Worm (Caenorhabditis elegans) whole organism, L1 larva: ENCODE measurements around the gene F19F10.3.

Experiments used
- C04F5.9 ChIP-seq: sonication (generic microtip); optimal IDR thresholded peaks from 2 replicates; lab custom pipeline; 2016; ENCODE audit warnings: missing genetic modification characterization, missing compliant biosample characterization
- aly-2 ChIP-seq: fragments of 150-350 bp; optimal IDR thresholded peaks from 2 replicates; lab custom pipeline; 2014; ENCODE audit warnings: missing biosample characterization, missing genetic modification characterization
- ceh-88 ChIP-seq: fragments of 200-800 bp; sonication (Bioruptor generic); IDR thresholded peaks from 2 replicates; pipeline ENCODE4 v1.3.6; 2022; ENCODE audit warnings: missing genetic modification characterization, missing compliant biosample characterization
- dsc-1 ChIP-seq: sonication (generic microtip); optimal IDR thresholded peaks from 2 replicates; lab custom pipeline; 2016; ENCODE audit warnings: mild to moderate bottlenecking, missing genetic modification characterization, missing compliant biosample characterization
- efl-1 ChIP-seq, 4 experiments: fragments of 150-350 bp; optimal IDR thresholded peaks in 3 of 4; peaks in 1 of 4; 1 replicate in 1 of 4; 2 replicates in 3 of 4; lab custom pipeline; 2014; ENCODE audit warnings: missing biosample characterization in 2 of 4, missing genetic modification characterization in 2 of 4, missing genetic modification reagents in 2 of 4
- elt-3 ChIP-seq, 6 experiments: fragments of 150-350 bp in 1 of 6; sonication (generic microtip); optimal IDR thresholded peaks; 2 replicates each; lab custom pipeline; 2017 to 2018; ENCODE audit warnings: missing biosample characterization in 6 of 6, missing genetic modification characterization in 6 of 6, inconsistent platforms in 1 of 6
- fkh-10 ChIP-seq: sonication (generic microtip); optimal IDR thresholded peaks from 2 replicates; lab custom pipeline; 2017; ENCODE audit warnings: missing biosample characterization, missing genetic modification reagents, missing genetic modification characterization
- fkh-4 ChIP-seq: sonication (generic microtip); optimal IDR thresholded peaks from 2 replicates; lab custom pipeline; 2016; ENCODE audit warnings: missing compliant biosample characterization, missing genetic modification characterization, borderline replicate concordance
- grh-1 ChIP-seq: fragments of 200-800 bp; sonication (Bioruptor generic); IDR thresholded peaks from 2 replicates; pipeline ENCODE4 v1.3.6; 2022; ENCODE audit warnings: missing genetic modification reagents, missing genetic modification characterization, missing compliant biosample characterization
- hlh-4 ChIP-seq: sonication (generic microtip); optimal IDR thresholded peaks from 2 replicates; lab custom pipeline; 2016; ENCODE audit warnings: mild to moderate bottlenecking, missing genetic modification characterization, missing compliant biosample characterization
- irx-1 ChIP-seq: sonication (generic microtip); optimal IDR thresholded peaks from 2 replicates; lab custom pipeline; 2016; ENCODE audit warnings: missing genetic modification characterization, missing compliant biosample characterization
- lin-13 ChIP-seq: fragments of 150-350 bp; optimal IDR thresholded peaks from 2 replicates; lab custom pipeline; 2014; ENCODE audit warnings: missing biosample characterization, missing genetic modification reagents, missing genetic modification characterization
- lin-14 ChIP-seq: fragments of 200-800 bp; sonication (Bioruptor generic); optimal IDR thresholded peaks from 2 replicates; lab custom pipeline; 2018; ENCODE audit warnings: mild to moderate bottlenecking, missing genetic modification characterization, moderate library complexity, missing compliant biosample characterization
- lin-35 ChIP-seq, 2 experiments: fragments of 150-350 bp; optimal IDR thresholded peaks; 2 replicates each; lab custom pipeline; 2014; ENCODE audit warnings: missing biosample characterization in 2 of 2, missing genetic modification characterization in 2 of 2, missing genetic modification reagents in 2 of 2
- lin-39 ChIP-seq: fragments of 150-350 bp; optimal IDR thresholded peaks from 2 replicates; lab custom pipeline; 2014; ENCODE audit warnings: missing biosample characterization, missing genetic modification reagents, missing genetic modification characterization
- mab-9 ChIP-seq: fragments of 200-800 bp; sonication (Bioruptor generic); IDR thresholded peaks from 2 replicates; pipeline ENCODE4 v1.3.6; 2022; ENCODE audit warnings: missing genetic modification reagents, missing genetic modification characterization, missing compliant biosample characterization
- mef-2 ChIP-seq: fragments of 150-350 bp; optimal IDR thresholded peaks from 2 replicates; lab custom pipeline; 2014; ENCODE audit warnings: missing biosample characterization, missing genetic modification characterization
- nhr-19 ChIP-seq: fragments of 200-800 bp; sonication (Bioruptor generic); conservative IDR thresholded peaks from 2 replicates; pipeline ENCODE4 v1.3.6; 2022; ENCODE audit warnings: missing genetic modification characterization, missing compliant biosample characterization
- nhr-20 ChIP-seq: sonication (generic microtip); optimal IDR thresholded peaks from 2 replicates; lab custom pipeline; 2016; ENCODE audit warnings: mild to moderate bottlenecking, missing genetic modification characterization, missing compliant biosample characterization
- nhr-28 ChIP-seq: fragments of 150-350 bp; optimal IDR thresholded peaks from 2 replicates; lab custom pipeline; 2014; ENCODE audit warnings: missing biosample characterization, missing genetic modification characterization
- nhr-71 ChIP-seq: sonication (generic microtip); optimal IDR thresholded peaks from 2 replicates; lab custom pipeline; 2016; ENCODE audit warnings: mild to moderate bottlenecking, missing genetic modification characterization, moderate library complexity, missing compliant biosample characterization
- nhr-77 ChIP-seq: fragments of 150-350 bp; optimal IDR thresholded peaks from 2 replicates; lab custom pipeline; 2014; ENCODE audit warnings: missing biosample characterization, missing genetic modification characterization
- nhr-85 ChIP-seq: sonication (generic microtip); peaks from one replicate; lab custom pipeline; 2016; ENCODE audit warnings: missing genetic modification characterization, inconsistent platforms, missing compliant biosample characterization
- nhr-90 ChIP-seq: sonication (generic microtip); optimal IDR thresholded peaks from 2 replicates; lab custom pipeline; 2016; ENCODE audit warnings: mild to moderate bottlenecking, missing genetic modification characterization, missing compliant biosample characterization; ENCODE audit not compliant: poor library complexity
- pag-3 ChIP-seq: sonication (generic microtip); optimal IDR thresholded peaks from 2 replicates; lab custom pipeline; 2017; ENCODE audit warnings: missing genetic modification characterization, mild to moderate bottlenecking, missing compliant biosample characterization, antibody characterized with exemption, borderline replicate concordance; ENCODE audit not compliant: insufficient read depth
- pax-3 ChIP-seq: fragments of 200-800 bp; sonication (Bioruptor generic); optimal IDR thresholded peaks from 2 replicates; lab custom pipeline; 2018; ENCODE audit warnings: mild to moderate bottlenecking, missing genetic modification characterization, moderate library complexity, missing compliant biosample characterization
- sox-4 ChIP-seq: sonication (generic microtip); optimal IDR thresholded peaks from 2 replicates; lab custom pipeline; 2016; ENCODE audit warnings: missing genetic modification characterization, missing compliant biosample characterization
- sup-37 ChIP-seq: fragments of 200-800 bp; sonication (Bioruptor generic); optimal IDR thresholded peaks from 2 replicates; lab custom pipeline; 2018; ENCODE audit warnings: mild to moderate bottlenecking, missing genetic modification characterization, missing compliant biosample characterization
- tbx-2 ChIP-seq: sonication (generic microtip); optimal IDR thresholded peaks from 2 replicates; lab custom pipeline; 2016; ENCODE audit warnings: missing genetic modification characterization, missing compliant biosample characterization
- tlp-1 ChIP-seq: fragments of 150-350 bp; optimal IDR thresholded peaks from 2 replicates; lab custom pipeline; 2014; ENCODE audit warnings: missing biosample characterization, missing genetic modification characterization
- unc-130 ChIP-seq: fragments of 150-350 bp; optimal IDR thresholded peaks from 2 replicates; lab custom pipeline; 2017; ENCODE audit warnings: missing biosample characterization, missing genetic modification characterization, inconsistent platforms
- unc-30 ChIP-seq: sonication (generic microtip); optimal IDR thresholded peaks from 2 replicates; lab custom pipeline; 2017; ENCODE audit warnings: missing biosample characterization, missing genetic modification characterization
- unc-62 ChIP-seq: fragments of 150-350 bp; optimal IDR thresholded peaks from 2 replicates; lab custom pipeline; 2014; ENCODE audit warnings: missing biosample characterization, missing genetic modification reagents, missing genetic modification characterization
- unc-98 ChIP-seq: fragments of 200-800 bp; sonication (Bioruptor generic); IDR thresholded peaks from 2 replicates; pipeline ENCODE4 v1.3.6; 2022; ENCODE audit warnings: missing genetic modification characterization, missing compliant biosample characterization
- ztf-4 ChIP-seq: fragments of 150-350 bp; optimal IDR thresholded peaks from 2 replicates; lab custom pipeline; 2014; ENCODE audit warnings: missing biosample characterization, missing genetic modification characterization

Gene F19F10.3

ce11 chrV:7548499-7548898 lies 3.4 kb upstream of the F19F10.3 start:
- TF ChIP-seq grh-1 (GFP tag; lab: Robert Waterston, UW), result 0 out of 2 replicates have a peak, but pooled peaks have one; percentile 30
- TF ChIP-seq nhr-19, result peak; percentile 36
- TF ChIP-seq nhr-85 (tag; lab: Kevin White, UChicago), result peak; percentile 52
- TF ChIP-seq nhr-90, result peak; percentile 10

ce11 chrV:7553873-7554362 lies 2.0 kb downstream of the F19F10.3 start, which contains the start of gene ttr-10:
Gene ttr-10, minus strand, starts transcription at chrV:7553923.
- no peak for TF ChIP-seq aly-2 (tag; lab: Kevin White, UChicago)
- TF ChIP-seq nhr-19, result no peak
- TF ChIP-seq tbx-2 (tag; lab: Kevin White, UChicago), result no peak
- no peak for TF ChIP-seq pag-3
- peak; percentile 8 for TF ChIP-seq nhr-71 (tag; lab: Kevin White, UChicago)
- TF ChIP-seq lin-39, result no peak
- TF ChIP-seq ztf-4, result no peak
- no peak for TF ChIP-seq irx-1
- no peak for TF ChIP-seq sox-4 (tag; lab: Kevin White, UChicago)
- TF ChIP-seq dsc-1, result peak; percentile 94
- TF ChIP-seq mab-9 (GFP tag; lab: Robert Waterston, UW), result no peak
- TF ChIP-seq hlh-4 (tag; lab: Kevin White, UChicago), result peak; percentile 44
- TF ChIP-seq nhr-85 (tag; lab: Kevin White, UChicago), result no peak
- TF ChIP-seq nhr-28 (tag; lab: Kevin White, UChicago), result no peak
- TF ChIP-seq unc-30 (tag; lab: Kevin White, UChicago), result no peak
- no peak for TF ChIP-seq grh-1 (GFP tag; lab: Robert Waterston, UW)
- TF ChIP-seq nhr-20 (tag; lab: Kevin White, UChicago), result no peak
- peak; percentile 84 for TF ChIP-seq fkh-4 (tag; lab: Kevin White, UChicago)
- TF ChIP-seq ceh-88 (GFP tag; lab: Robert Waterston, UW), result no peak
- no peak for TF ChIP-seq pax-3
- TF ChIP-seq unc-62 (GFP tag; lab: Kevin White, UChicago), result no peak
- TF ChIP-seq lin-35 (GFP tag; optimal IDR thresholded peaks at IDR 0.05; lab: Kevin White, UChicago), result no peak
- TF ChIP-seq lin-13 (GFP tag; lab: Kevin White, UChicago), result no peak
- TF ChIP-seq sup-37 (GFP tag; lab: Kevin White, UChicago), result no peak
- no peak for TF ChIP-seq tlp-1 (tag; lab: Kevin White, UChicago)

- TF ChIP-seq dsc-1 (peak; percentile 78), unc-130 (tag; lab: Kevin White, UChicago) (no peak), efl-1 (optimal IDR thresholded peaks at IDR 0.05; lab: Kevin White, UChicago) (no peak), efl-1 (GFP tag; optimal IDR thresholded peaks at IDR 0.05 in 1 of 2; lab: Kevin White, UChicago) (peak in 1 of 2 experiments; percentile 24), mef-2 (no peak), fkh-4 (tag; lab: Kevin White, UChicago) (peak; percentile 55)
Observed at ce11 chrV:7555875-7556274, 4.0 kb downstream of the F19F10.3 start.

- TF ChIP-seq C04F5.9 (tag; lab: Kevin White, UChicago), result no peak
- no peak for TF ChIP-seq efl-1 (optimal IDR thresholded peaks at IDR 0.05; lab: Kevin White, UChicago)
- TF ChIP-seq efl-1 (GFP tag; optimal IDR thresholded peaks at IDR 0.05 in 1 of 2; lab: Kevin White, UChicago), result peak in 1 of 2 experiments; percentile 33
Observed at ce11 chrV:7558693-7559092, 6.8 kb downstream of the F19F10.3 start, which contains the start of gene ets-7. Gene ets-7, minus strand, starts transcription at chrV:7558793.

- TF ChIP-seq elt-3 (tag; optimal IDR thresholded peaks at IDR 0.05; lab: Kevin White, UChicago) (no peak), nhr-77 (tag; lab: Kevin White, UChicago) (no peak), lin-14 (GFP tag; lab: Kevin White, UChicago) (no peak), unc-30 (tag; lab: Kevin White, UChicago) (no peak), unc-98 (GFP tag; lab: Robert Waterston, UW) (no peak), tlp-1 (tag; lab: Kevin White, UChicago) (no peak), fkh-10 (no peak)
- TF ChIP-seq, all 84 proteins: peak for 0
Observed at ce11 chrV:7562947-7563346, 11.0 kb downstream of the F19F10.3 start, which contains the start of gene F19F10.1. Gene F19F10.1, plus strand, starts transcription at chrV:7563247.
